Fruit fly (Drosophila melanogaster) whole organism: ENCODE results near the gene CG7179.

Source experiments
- CG8478 ChIP-seq: fragments of >200 bp; optimal IDR thresholded peaks from 2 replicates; lab custom pipeline; 2018; ENCODE audit warnings: inconsistent platforms
- Dll ChIP-seq: fragments of >200 bp; optimal IDR thresholded peaks from 2 replicates; lab custom pipeline; 2017
- pan ChIP-seq: fragments of >200 bp; optimal IDR thresholded peaks from 2 replicates; lab custom pipeline; 2017
- psq ChIP-seq: fragments of >200 bp; optimal IDR thresholded peaks from 2 replicates; lab custom pipeline; 2017
- usp ChIP-seq: fragments of >200 bp; optimal IDR thresholded peaks from 2 replicates; lab custom pipeline; 2017; ENCODE audit warnings: missing biosample characterization, missing genetic modification characterization, mixed read lengths

DNA sequence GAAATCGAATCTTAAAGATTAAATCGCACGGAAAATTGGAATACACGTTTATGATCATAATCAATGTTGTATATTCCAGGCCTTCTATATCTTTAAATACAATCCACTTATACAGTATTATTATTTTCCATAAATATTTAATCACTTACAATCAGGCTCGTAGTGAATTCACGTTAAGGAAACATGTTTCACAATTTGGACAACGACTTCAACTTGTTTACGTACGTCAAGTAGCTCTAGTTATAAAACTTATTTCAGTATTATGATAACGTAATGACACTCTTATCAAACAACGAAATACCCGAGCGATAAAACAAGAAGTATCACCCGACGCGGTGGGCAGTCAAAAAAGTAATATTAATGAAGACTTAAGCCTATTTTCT lies 13.5 kb upstream of the CG7179 start:
- TF ChIP-seq psq (lab: Kevin White, UChicago): no peak
- TF ChIP-seq pan: no peak
- TF ChIP-seq CG8478 (lab: Kevin White, UChicago): no peak
- no peak for TF ChIP-seq Dll (lab: Kevin White, UChicago)
- no peak for TF ChIP-seq usp
